Worm (Caenorhabditis elegans): ENCODE data around the gene ehs-1.

DNA sequence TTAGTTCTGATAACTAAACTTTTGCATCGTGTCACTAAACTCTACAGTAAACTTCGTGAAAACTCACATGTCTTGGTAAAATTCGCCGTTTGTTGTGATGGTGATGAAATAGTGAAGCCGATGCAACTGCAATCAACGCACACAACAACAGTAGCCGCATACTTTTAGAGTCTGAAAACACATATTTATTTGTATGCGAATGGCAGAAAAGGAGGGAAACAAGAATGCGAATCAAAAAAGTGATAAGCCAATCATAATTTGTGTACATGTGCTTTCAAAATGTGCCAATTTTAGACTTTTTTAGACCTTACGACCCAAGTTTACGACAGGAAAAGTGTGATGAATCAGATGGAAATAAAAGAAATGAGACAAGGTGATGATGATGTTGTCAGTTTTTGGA is 15.2 kb upstream of the ehs-1 start, which contains the start of gene K05F1.10:
- TF ChIP-seq unc-62 (GFP tag; optimal IDR thresholded peaks at IDR 0.05) (no peak), nfya-1 (tag; optimal IDR thresholded peaks at IDR 0.05; ENCODE audit: insufficient read depth) (no peak)
